Worm (Caenorhabditis elegans): ENCODE measurements around the gene taf-7.1.

DNA sequence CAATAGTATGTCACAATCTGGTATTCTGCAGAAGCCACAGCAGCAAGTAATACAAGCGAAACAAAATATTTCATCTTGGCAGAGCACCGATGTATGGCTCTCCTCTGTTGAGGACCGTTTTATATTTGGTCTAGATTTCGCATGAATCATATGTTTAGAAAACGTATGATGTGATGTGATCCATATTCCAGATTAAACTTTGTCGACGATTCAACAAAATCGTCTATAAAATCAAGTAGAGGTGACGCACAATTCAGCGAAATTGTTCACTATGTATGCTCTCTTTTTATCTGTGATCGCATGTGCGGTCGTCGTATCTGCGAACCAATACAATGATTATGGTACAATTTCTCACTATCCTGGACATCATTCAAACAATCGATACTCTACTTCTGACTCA, 42.6 kb upstream of the taf-7.1 start, which contains the start of the genes Y62H9A.3 and Y62H9A.4:
- TF ChIP-seq mef-2 (tag; optimal IDR thresholded peaks at IDR 0.05) (no peak), elt-3 (tag; optimal IDR thresholded peaks at IDR 0.05) (no peak), ceh-63 (GFP tag; optimal IDR thresholded peaks at IDR 0.05) (no peak), fkh-10 (GFP tag; optimal IDR thresholded peaks at IDR 0.05) (no peak), nhr-28 (tag; optimal IDR thresholded peaks at IDR 0.05) (no peak), Y116A8C.19 (tag; optimal IDR thresholded peaks at IDR 0.05; ENCODE audit: borderline replicate concordance) (no peak), unc-62 (GFP tag; optimal IDR thresholded peaks at IDR 0.05) (no peak)

Measured in whole organism, L1 larva.